Worm (Caenorhabditis elegans) whole organism, L2 larva: ENCODE data around the gene fat-2.

ENCODE experiments used
- lin-11 ChIP-seq: fragments of 150-350 bp; sonication (generic microtip); optimal IDR thresholded peaks from 2 replicates; lab custom pipeline; 2014; ENCODE audit warnings: missing biosample characterization, missing genetic modification characterization, inconsistent platforms, mixed read lengths
- snpc-4 ChIP-seq: fragments of 150-350 bp; optimal IDR thresholded peaks from 2 replicates; lab custom pipeline; 2014; ENCODE audit warnings: missing biosample characterization, missing genetic modification characterization

ce11 chrIV:13364869-13365268 lies 41.2 kb downstream of the fat-2 start, which contains the start of gene srsx-25:
- TF ChIP-seq lin-11 (tag; lab: Kevin White, UChicago) (no peak), snpc-4 (no peak)
